Worm (Caenorhabditis elegans): ENCODE results near the gene T04F3.4.

T04F3.4 gene

ce11 chrV:11741078-11741477 lies 21.8 kb downstream of the T04F3.4 start:
- TF ChIP-seq dmd-4 (tag; optimal IDR thresholded peaks at IDR 0.05): no peak
- TF ChIP-seq gmeb-1 (tag; optimal IDR thresholded peaks at IDR 0.05): no peak
- peak; percentile 69 for TF ChIP-seq blmp-1 (tag; optimal IDR thresholded peaks at IDR 0.05; ENCODE audit: insufficient read depth)
- no peak for TF ChIP-seq ceh-82 (tag; optimal IDR thresholded peaks at IDR 0.05)

DNA sequence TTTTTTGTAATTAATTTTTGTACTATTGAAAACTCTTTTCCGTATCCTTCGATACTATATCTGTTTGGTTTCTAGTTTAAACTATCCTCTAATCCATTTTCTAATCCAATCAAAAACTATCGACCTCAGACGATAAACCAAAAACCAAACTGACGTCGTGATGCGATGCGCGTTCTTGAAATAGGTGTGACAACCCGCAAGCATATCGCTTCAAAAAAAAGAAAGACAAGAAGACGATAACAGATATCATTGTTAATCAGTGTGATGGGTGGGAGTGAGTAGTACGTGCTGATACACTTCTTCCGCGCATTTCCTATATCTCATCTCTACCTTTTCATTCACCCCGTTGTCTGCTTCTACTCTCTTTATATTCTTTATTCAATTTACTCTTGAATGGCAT lies 23.0 kb downstream of the T04F3.4 start, which contains the start of gene T04F3.1:
Gene T04F3.1, plus strand, starts transcription at position 246 of the 400 bp plus-strand sequence.
- peak; percentile 41 for TF ChIP-seq nhr-21 (tag; optimal IDR thresholded peaks at IDR 0.05)
- no peak for TF ChIP-seq gmeb-1 (tag; optimal IDR thresholded peaks at IDR 0.05)
- TF ChIP-seq sma-9 (GFP tag; optimal IDR thresholded peaks at IDR 0.05): peak; percentile 75
- TF ChIP-seq sma-9 (tag; optimal IDR thresholded peaks at IDR 0.05): no peak

ce11 chrV:11737333-11737732 lies 25.5 kb downstream of the T04F3.4 start:
- TF ChIP-seq nhr-10 (tag; optimal IDR thresholded peaks at IDR 0.05): no peak
- no peak for TF ChIP-seq nhr-11 (tag; optimal IDR thresholded peaks at IDR 0.05)
- no peak for TF ChIP-seq unc-62 (GFP tag; optimal IDR thresholded peaks at IDR 0.05)
- TF ChIP-seq nhr-77 (tag; optimal IDR thresholded peaks at IDR 0.05): no peak
- no peak for TF ChIP-seq ZK546.5 (tag; optimal IDR thresholded peaks at IDR 0.05)
- TF ChIP-seq ztf-11 (tag; optimal IDR thresholded peaks at IDR 0.05): no peak
- no peak for TF ChIP-seq lin-39 (tag; optimal IDR thresholded peaks at IDR 0.05)
- no peak for TF ChIP-seq gmeb-1 (tag; optimal IDR thresholded peaks at IDR 0.05)
- no peak for TF ChIP-seq unc-39 (tag; optimal IDR thresholded peaks at IDR 0.05)
- TF ChIP-seq nhr-25 (tag; optimal IDR thresholded peaks at IDR 0.05): no peak
- no peak for TF ChIP-seq peb-1 (tag; optimal IDR thresholded peaks at IDR 0.05)
- no peak for TF ChIP-seq unc-55 (GFP tag; optimal IDR thresholded peaks at IDR 0.05)
- TF ChIP-seq ceh-16 (tag; optimal IDR thresholded peaks at IDR 0.05): no peak
- no peak for TF ChIP-seq nhr-129 (tag; optimal IDR thresholded peaks at IDR 0.05)

DNA sequence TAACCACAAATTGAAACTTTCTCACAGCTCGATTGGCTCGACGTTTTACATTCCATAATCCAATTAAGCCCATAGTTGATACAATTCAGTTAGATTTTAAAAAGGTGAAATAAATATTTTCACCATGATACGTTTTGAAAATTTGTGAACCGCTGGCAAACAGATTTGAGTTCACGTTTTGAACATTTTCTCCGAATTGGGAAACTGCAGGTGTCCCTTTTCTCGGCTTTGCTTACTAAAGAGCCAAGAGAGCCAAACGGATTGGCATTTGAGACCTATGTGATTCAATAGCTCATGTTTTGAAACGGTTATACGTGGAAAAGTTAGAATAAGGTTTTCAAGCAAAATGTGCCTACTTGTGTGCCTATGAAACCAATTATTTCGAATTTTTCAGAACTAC lies 26.0 kb downstream of the T04F3.4 start, which contains the start of gene spe-42:
Gene spe-42, minus strand, starts transcription at position 101 of the 400 bp plus-strand sequence.
- TF ChIP-seq blmp-1 (tag; optimal IDR thresholded peaks at IDR 0.05; ENCODE audit: insufficient read depth) (no peak), sma-3 (GFP tag; optimal IDR thresholded peaks at IDR 0.05) (no peak), F13H6.1 (tag; optimal IDR thresholded peaks at IDR 0.05) (no peak), skn-1 (tag; optimal IDR thresholded peaks at IDR 0.05) (no peak), nhr-12 (tag; optimal IDR thresholded peaks at IDR 0.05) (no peak), ceh-16 (tag; optimal IDR thresholded peaks at IDR 0.05) (no peak), Y55F3AM.14 (GFP tag; optimal IDR thresholded peaks at IDR 0.05) (no peak), mdl-1 (tag; optimal IDR thresholded peaks at IDR 0.05) (no peak), R02D3.7 (tag; optimal IDR thresholded peaks at IDR 0.05) (no peak), elt-3 (tag; optimal IDR thresholded peaks at IDR 0.05) (no peak), snpc-4 (tag; optimal IDR thresholded peaks at IDR 0.05) (no peak), nhr-21 (tag; optimal IDR thresholded peaks at IDR 0.05) (no peak), nhr-23 (tag; optimal IDR thresholded peaks at IDR 0.05) (no peak), aly-2 (tag; optimal IDR thresholded peaks at IDR 0.05) (no peak), lin-39 (tag; optimal IDR thresholded peaks at IDR 0.05) (no peak), ztf-4 (tag; optimal IDR thresholded peaks at IDR 0.05) (no peak), gmeb-1 (tag; optimal IDR thresholded peaks at IDR 0.05) (no peak)

ce11 chrV:11733460-11733859 lies 29.4 kb downstream of the T04F3.4 start, which contains the start of gene npp-22:
Gene npp-22, minus strand, starts transcription at chrV:11733472.
- TF ChIP-seq fos-1 (tag; optimal IDR thresholded peaks at IDR 0.05): peak; percentile 38
- peak; percentile 54 for TF ChIP-seq sma-3 (GFP tag; optimal IDR thresholded peaks at IDR 0.05)
- no peak for TF ChIP-seq nhr-23 (tag; optimal IDR thresholded peaks at IDR 0.05)
- peak; percentile 36 for TF ChIP-seq lin-13 (GFP tag; optimal IDR thresholded peaks at IDR 0.05)
- peak; percentile 95 for TF ChIP-seq gmeb-1 (tag; optimal IDR thresholded peaks at IDR 0.05)
- peak; percentile 50 for TF ChIP-seq F13H6.1 (tag; optimal IDR thresholded peaks at IDR 0.05)
- TF ChIP-seq C34F6.9 (tag; optimal IDR thresholded peaks at IDR 0.05): no peak
- no peak for TF ChIP-seq sem-4 (tag; optimal IDR thresholded peaks at IDR 0.05)
- TF ChIP-seq nhr-21 (tag; optimal IDR thresholded peaks at IDR 0.05): peak; percentile 40
- TF ChIP-seq nhr-25 (tag; optimal IDR thresholded peaks at IDR 0.05): peak; percentile 39
- TF ChIP-seq sma-9 (GFP tag; optimal IDR thresholded peaks at IDR 0.05): peak; percentile 60
- TF ChIP-seq sma-9 (tag; optimal IDR thresholded peaks at IDR 0.05): no peak
- TF ChIP-seq lsy-2 (tag; optimal IDR thresholded peaks at IDR 0.05): peak; percentile 25 to 78
- TF ChIP-seq skn-1 (tag; optimal IDR thresholded peaks at IDR 0.05): no peak
- no peak for TF ChIP-seq unc-55 (GFP tag; optimal IDR thresholded peaks at IDR 0.05)
- no peak for TF ChIP-seq peb-1 (tag; optimal IDR thresholded peaks at IDR 0.05)
- peak; percentile 56 for TF ChIP-seq lin-11 (tag; optimal IDR thresholded peaks at IDR 0.05)
- TF ChIP-seq crh-2 (tag; optimal IDR thresholded peaks at IDR 0.05): peak; percentile 47

All from whole organism, L2 larva.